Fruit fly (Drosophila melanogaster) whole organism: ENCODE results near the gene IleRS.

Experiments
- CG8478 ChIP-seq: fragments of >200 bp; optimal IDR thresholded peaks from 2 replicates; lab custom pipeline; 2018; ENCODE audit warnings: inconsistent platforms
- Dll ChIP-seq: fragments of >200 bp; optimal IDR thresholded peaks from 2 replicates; lab custom pipeline; 2017
- EcR ChIP-seq, 2 experiments: fragments of >200 bp; optimal IDR thresholded peaks; 2 replicates each; lab custom pipeline; 2017; ENCODE audit warnings: missing biosample characterization in 2 of 2, missing genetic modification characterization in 2 of 2, missing genetic modification reagents in 2 of 2
- pan ChIP-seq: fragments of >200 bp; optimal IDR thresholded peaks from 2 replicates; lab custom pipeline; 2017
- psq ChIP-seq: fragments of >200 bp; optimal IDR thresholded peaks from 2 replicates; lab custom pipeline; 2017
- usp ChIP-seq: fragments of >200 bp; optimal IDR thresholded peaks from 2 replicates; lab custom pipeline; 2017; ENCODE audit warnings: missing biosample characterization, missing genetic modification characterization, mixed read lengths

IleRS gene

dm6 chr3L:22287994-22288766, at the start of gene IleRS, which contains the start of gene Hem:
TSS of gene IleRS (plus strand) at chr3L:22288665.
TSS of gene Hem (minus strand) at chr3L:22288195.
- no peak for TF ChIP-seq EcR (GFP tag; optimal IDR thresholded peaks at IDR 0.05; lab: Kevin White, UChicago)
- TF ChIP-seq Dll (lab: Kevin White, UChicago): no peak
- no peak for TF ChIP-seq CG8478
- no peak for TF ChIP-seq psq (lab: Kevin White, UChicago)
- no peak for TF ChIP-seq pan (lab: Kevin White, UChicago)
- no peak for TF ChIP-seq usp (GFP tag; lab: Kevin White, UChicago)

dm6 chr3L:22242241-22242640, 46.2 kb upstream of the IleRS start:
- TF ChIP-seq psq (lab: Kevin White, UChicago): no peak
- no peak for TF ChIP-seq pan (lab: Kevin White, UChicago)
- no peak for TF ChIP-seq EcR (GFP tag; optimal IDR thresholded peaks at IDR 0.05; lab: Kevin White, UChicago)
- no peak for TF ChIP-seq usp (GFP tag; lab: Kevin White, UChicago)
- no peak for TF ChIP-seq CG8478
- no peak for TF ChIP-seq Dll (lab: Kevin White, UChicago)

- TF ChIP-seq EcR (GFP tag; optimal IDR thresholded peaks at IDR 0.05; lab: Kevin White, UChicago): no peak
- TF ChIP-seq CG8478: no peak
- no peak for TF ChIP-seq pan (lab: Kevin White, UChicago)
Observed at dm6 chr3L:22262797-22263423, 25.6 kb upstream of the IleRS start, which contains the start of the genes Rich and Ddx1. TSS of gene Rich (minus strand) at chr3L:22262921. TSS of gene Ddx1 (plus strand) at chr3L:22263369.

- TF ChIP-seq CG8478: no peak
- TF ChIP-seq EcR (GFP tag; optimal IDR thresholded peaks at IDR 0.05; lab: Kevin White, UChicago): no peak
- TF ChIP-seq psq (lab: Kevin White, UChicago): no peak
- no peak for TF ChIP-seq pan (lab: Kevin White, UChicago)
- no peak for TF ChIP-seq Dll (lab: Kevin White, UChicago)
- no peak for TF ChIP-seq usp (GFP tag; lab: Kevin White, UChicago)
Observed at dm6 chr3L:22266535-22266934, 21.9 kb upstream of the IleRS start, which contains the start of gene CG11523. TSS of gene CG11523 (minus strand) at chr3L:22266679.

dm6 chr3L:22267248-22267957, 21.1 kb upstream of the IleRS start, which contains the start of gene Csp:
TSS of gene Csp (plus strand) at chr3L:22267382.
- TF ChIP-seq pan (lab: Kevin White, UChicago): peak; percentile 68
- no peak for TF ChIP-seq usp (GFP tag; lab: Kevin White, UChicago)
- TF ChIP-seq Dll (lab: Kevin White, UChicago): peak; percentile 6

dm6 chr3L:22273529-22274301, 14.8 kb upstream of the IleRS start, which contains the start of gene Srpk79D:
TSS of gene Srpk79D (plus strand) at chr3L:22273985.
- TF ChIP-seq usp (GFP tag; lab: Kevin White, UChicago) (no peak), psq (lab: Kevin White, UChicago) (no peak), CG8478 (no peak), pan (lab: Kevin White, UChicago) (no peak), EcR (GFP tag; optimal IDR thresholded peaks at IDR 0.05; lab: Kevin White, UChicago) (no peak), Dll (lab: Kevin White, UChicago) (no peak)

- TF ChIP-seq usp (GFP tag; lab: Kevin White, UChicago) (no peak), psq (lab: Kevin White, UChicago) (no peak), Dll (lab: Kevin White, UChicago) (no peak), pan (lab: Kevin White, UChicago) (no peak), EcR (GFP tag; optimal IDR thresholded peaks at IDR 0.05; lab: Kevin White, UChicago) (no peak), CG8478 (no peak)
Observed at dm6 chr3L:22275989-22276388, 12.5 kb upstream of the IleRS start.

- TF ChIP-seq Dll (lab: Kevin White, UChicago) (no peak), EcR (GFP tag; optimal IDR thresholded peaks at IDR 0.05; lab: Kevin White, UChicago) (no peak), CG8478 (no peak), usp (GFP tag; lab: Kevin White, UChicago) (no peak), pan (lab: Kevin White, UChicago) (no peak), psq (lab: Kevin White, UChicago) (no peak)
Observed at dm6 chr3L:22276614-22277013, 11.9 kb upstream of the IleRS start.

- TF ChIP-seq CG8478: no peak
- no peak for TF ChIP-seq Dll (lab: Kevin White, UChicago)
- TF ChIP-seq pan (lab: Kevin White, UChicago): no peak
- TF ChIP-seq usp (GFP tag; lab: Kevin White, UChicago): no peak
- no peak for TF ChIP-seq psq (lab: Kevin White, UChicago)
Observed at dm6 chr3L:22277186-22277585, 11.3 kb upstream of the IleRS start.

- TF ChIP-seq usp (GFP tag; lab: Kevin White, UChicago): no peak
- TF ChIP-seq EcR (GFP tag; optimal IDR thresholded peaks at IDR 0.05; lab: Kevin White, UChicago): no peak
- no peak for TF ChIP-seq pan (lab: Kevin White, UChicago)
- no peak for TF ChIP-seq CG8478
- TF ChIP-seq Dll (lab: Kevin White, UChicago): no peak
- TF ChIP-seq psq (lab: Kevin White, UChicago): no peak
Observed at dm6 chr3L:22316913-22317312, 28.4 kb downstream of the IleRS start.
